Worm (Caenorhabditis elegans): ENCODE results near the gene F53A9.9.

F53A9.9 gene

DNA sequence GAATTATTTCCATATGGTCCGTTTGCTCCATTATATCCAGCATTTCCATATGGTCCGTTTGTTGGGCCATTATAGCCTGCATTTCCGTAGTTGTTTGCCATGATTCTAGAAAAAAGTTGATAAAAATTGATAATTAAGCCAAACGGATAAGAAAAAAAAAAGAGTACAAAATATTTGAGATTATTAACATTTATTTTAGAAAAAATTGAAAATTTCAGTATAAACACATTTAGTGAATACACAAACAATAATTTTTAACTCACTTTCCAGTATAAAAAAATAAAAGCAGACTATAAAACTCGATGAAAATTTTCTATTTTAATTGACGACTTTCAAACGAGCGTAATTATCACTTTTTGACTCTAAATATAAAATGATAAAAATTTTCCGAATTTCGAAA, at the start of gene F53A9.9:
Gene F53A9.9 (minus strand): TSS at position 101 of the 400 bp plus-strand sequence.
- TF ChIP-seq cog-1 (tag; optimal IDR thresholded peaks at IDR 0.05) (no peak), ztf-29 (GFP tag; IDR thresholded peaks at IDR 0.05) (no peak), klf-2 (GFP tag; conservative IDR thresholded peaks at IDR 0.05) (no peak), tab-1 (GFP tag; IDR thresholded peaks at IDR 0.05) (no peak), ref-1 (GFP tag; conservative IDR thresholded peaks at IDR 0.05) (no peak), med-1 (GFP tag; optimal IDR thresholded peaks at IDR 0.05; ENCODE audit: insufficient read depth) (no peak), ztf-23 (GFP tag; IDR thresholded peaks at IDR 0.05) (no peak), T22C8.4 (GFP tag; IDR thresholded peaks at IDR 0.05) (no peak), flt-1 (GFP tag; IDR thresholded peaks at IDR 0.05) (no peak)

DNA sequence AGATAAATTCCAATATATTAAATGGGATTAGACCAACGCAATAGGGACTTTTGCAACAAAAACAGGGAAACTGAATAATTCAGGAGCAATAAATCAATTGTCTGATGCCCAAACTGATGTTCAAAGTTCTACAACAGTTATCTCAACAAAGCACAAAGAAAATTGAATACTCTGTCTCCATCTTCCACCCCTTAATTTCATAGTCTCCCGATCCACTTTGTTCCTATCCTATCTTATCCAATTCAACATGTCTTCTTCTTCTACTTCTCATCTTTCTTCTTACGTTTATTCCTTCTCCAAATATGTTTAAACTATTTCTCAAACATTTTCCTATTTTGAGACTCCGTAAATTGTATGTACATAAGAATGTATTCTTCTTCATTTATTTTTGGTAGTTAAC, 49.8 kb upstream of the F53A9.9 start:
- TF ChIP-seq klf-2 (GFP tag; conservative IDR thresholded peaks at IDR 0.05) (no peak), ztf-29 (GFP tag; IDR thresholded peaks at IDR 0.05) (no peak), med-1 (GFP tag; optimal IDR thresholded peaks at IDR 0.05; ENCODE audit: insufficient read depth) (no peak), cog-1 (tag; optimal IDR thresholded peaks at IDR 0.05) (no peak), tab-1 (GFP tag; IDR thresholded peaks at IDR 0.05) (no peak), T22C8.4 (GFP tag; IDR thresholded peaks at IDR 0.05) (no peak), ref-1 (GFP tag; conservative IDR thresholded peaks at IDR 0.05) (no peak), ztf-23 (GFP tag; IDR thresholded peaks at IDR 0.05) (no peak), flt-1 (GFP tag; IDR thresholded peaks at IDR 0.05) (no peak)

DNA sequence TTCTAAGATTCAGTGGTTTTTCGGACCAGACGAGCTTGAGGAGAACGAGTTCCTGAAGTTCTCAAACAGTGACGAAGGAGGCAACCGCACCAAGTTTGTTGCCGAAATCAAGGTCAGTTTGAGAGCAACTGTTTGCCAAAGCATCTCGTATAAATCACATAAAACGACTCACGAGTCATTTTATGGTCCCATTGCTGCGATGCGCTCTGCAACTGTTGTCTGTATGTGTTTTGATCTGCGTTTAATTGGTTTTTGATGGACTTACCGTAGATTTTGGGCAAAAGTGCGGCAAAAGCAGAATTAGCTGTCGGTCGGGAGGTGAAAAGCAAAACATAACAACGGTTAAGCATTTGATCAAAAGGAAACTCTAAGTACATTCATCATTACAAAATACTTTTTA, 43.5 kb upstream of the F53A9.9 start:
- no peak for TF ChIP-seq tab-1 (GFP tag; IDR thresholded peaks at IDR 0.05)
- no peak for TF ChIP-seq ztf-23 (GFP tag; IDR thresholded peaks at IDR 0.05)
- no peak for TF ChIP-seq ztf-29 (GFP tag; IDR thresholded peaks at IDR 0.05)
- TF ChIP-seq cog-1 (tag; optimal IDR thresholded peaks at IDR 0.05) = no peak
- no peak for TF ChIP-seq T22C8.4 (GFP tag; IDR thresholded peaks at IDR 0.05)
- no peak for TF ChIP-seq klf-2 (GFP tag; conservative IDR thresholded peaks at IDR 0.05)
- no peak for TF ChIP-seq ref-1 (GFP tag; conservative IDR thresholded peaks at IDR 0.05)

DNA sequence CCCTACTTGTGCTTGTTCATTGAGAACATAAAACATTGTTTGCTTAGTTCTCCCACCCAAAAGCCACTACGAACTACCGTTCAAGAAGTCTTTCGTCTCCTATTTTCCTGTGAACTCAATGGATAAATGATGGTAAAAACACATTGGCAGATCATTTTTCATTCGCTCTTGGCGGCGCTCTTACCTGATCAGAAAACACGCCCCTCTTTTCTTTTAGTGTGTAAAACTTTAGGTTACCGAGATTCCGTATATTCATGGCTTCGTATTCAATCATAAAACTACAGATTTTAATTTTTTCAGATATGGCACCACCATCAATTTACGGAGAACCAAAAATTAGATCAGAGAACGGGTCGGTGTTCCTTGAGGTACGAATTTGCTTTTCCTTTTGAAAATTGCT, 43.0 kb upstream of the F53A9.9 start, which contains the start of gene zig-12:
Gene zig-12 (plus strand): TSS at position 301 of the 400 bp plus-strand sequence.
- TF ChIP-seq ztf-29 (GFP tag; IDR thresholded peaks at IDR 0.05) = no peak
- no peak for TF ChIP-seq cog-1 (tag; optimal IDR thresholded peaks at IDR 0.05)
- no peak for TF ChIP-seq T22C8.4 (GFP tag; IDR thresholded peaks at IDR 0.05)

DNA sequence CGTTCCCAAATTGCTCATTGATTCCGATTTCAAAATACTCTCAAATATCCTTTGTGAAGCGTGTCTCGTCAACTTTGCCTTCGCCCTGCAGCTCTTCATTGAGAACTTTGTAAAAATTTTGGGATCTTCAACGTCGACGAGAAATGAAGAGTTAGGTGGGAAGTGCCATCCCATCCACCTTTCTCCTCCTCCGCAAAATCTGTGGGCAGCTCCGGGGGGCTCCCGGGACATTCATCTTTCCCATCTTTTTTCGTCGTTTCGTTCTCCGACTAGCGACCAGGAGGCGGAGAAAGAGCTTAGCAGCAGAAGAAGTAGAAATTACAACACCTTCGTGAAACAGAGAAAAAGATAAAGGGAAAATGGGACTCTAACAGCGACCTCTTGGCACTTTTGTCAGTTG, 42.4 kb upstream of the F53A9.9 start:
- TF ChIP-seq ztf-29 (GFP tag; IDR thresholded peaks at IDR 0.05) (no peak), tab-1 (GFP tag; IDR thresholded peaks at IDR 0.05) (no peak), T22C8.4 (GFP tag; IDR thresholded peaks at IDR 0.05) (no peak), klf-2 (GFP tag; conservative IDR thresholded peaks at IDR 0.05) (no peak), ref-1 (GFP tag; conservative IDR thresholded peaks at IDR 0.05) (no peak), cog-1 (tag; optimal IDR thresholded peaks at IDR 0.05) (no peak)

DNA sequence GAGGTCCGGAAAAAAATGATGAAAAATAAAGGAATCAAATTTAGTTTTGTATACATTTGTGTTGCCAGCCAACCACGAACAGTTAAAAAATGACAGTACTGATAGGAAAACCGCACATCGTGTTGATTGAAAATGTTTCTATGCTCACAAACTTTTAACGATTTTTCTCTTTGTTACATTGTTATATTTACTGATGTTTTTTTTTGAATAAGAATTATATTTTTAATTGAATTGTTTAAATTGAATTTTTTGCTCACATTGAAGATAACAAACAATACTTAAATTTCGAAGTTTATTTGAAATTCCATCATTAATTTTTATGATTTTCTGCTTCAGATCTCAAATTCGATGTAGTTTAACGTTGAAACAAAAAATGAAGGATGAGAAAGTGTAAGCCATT, 40.9 kb upstream of the F53A9.9 start, which contains the start of gene M02D8.5:
Gene M02D8.5 (minus strand): TSS at position 101 of the 400 bp plus-strand sequence.
- TF ChIP-seq T22C8.4 (GFP tag; IDR thresholded peaks at IDR 0.05) = no peak
- no peak for TF ChIP-seq cog-1 (tag; optimal IDR thresholded peaks at IDR 0.05)
- TF ChIP-seq ref-1 (GFP tag; conservative IDR thresholded peaks at IDR 0.05) = no peak
- no peak for TF ChIP-seq flt-1 (GFP tag; IDR thresholded peaks at IDR 0.05)
- TF ChIP-seq tab-1 (GFP tag; IDR thresholded peaks at IDR 0.05) = no peak
- TF ChIP-seq ztf-23 (GFP tag; IDR thresholded peaks at IDR 0.05) = no peak
- TF ChIP-seq klf-2 (GFP tag; conservative IDR thresholded peaks at IDR 0.05) = no peak
- no peak for TF ChIP-seq ztf-29 (GFP tag; IDR thresholded peaks at IDR 0.05)
- no peak for TF ChIP-seq med-1 (GFP tag; optimal IDR thresholded peaks at IDR 0.05; ENCODE audit: insufficient read depth)

DNA sequence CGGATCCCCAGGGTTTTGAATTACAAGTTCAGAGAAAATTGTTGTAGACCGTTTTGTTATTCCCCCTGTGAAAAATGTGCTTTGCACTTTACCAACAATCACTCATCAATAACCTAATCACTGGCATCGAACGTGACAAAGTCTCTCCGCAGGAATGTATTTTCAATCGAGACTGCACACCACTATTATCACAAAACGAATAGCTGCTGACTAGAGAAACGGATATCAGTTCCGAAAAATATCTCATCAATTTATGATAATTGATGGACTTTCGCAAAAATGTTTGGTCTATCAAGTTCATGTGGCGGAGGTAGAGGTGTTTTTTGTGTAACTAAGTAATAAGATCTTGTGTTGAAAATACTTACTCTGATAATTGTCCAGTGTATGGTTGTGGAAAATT, 40.5 kb upstream of the F53A9.9 start:
- no peak for TF ChIP-seq cog-1 (tag; optimal IDR thresholded peaks at IDR 0.05)
- no peak for TF ChIP-seq ztf-23 (GFP tag; IDR thresholded peaks at IDR 0.05)
- TF ChIP-seq klf-2 (GFP tag; conservative IDR thresholded peaks at IDR 0.05) = no peak
- no peak for TF ChIP-seq tab-1 (GFP tag; IDR thresholded peaks at IDR 0.05)
- no peak for TF ChIP-seq T22C8.4 (GFP tag; IDR thresholded peaks at IDR 0.05)
- no peak for TF ChIP-seq flt-1 (GFP tag; IDR thresholded peaks at IDR 0.05)
- TF ChIP-seq med-1 (GFP tag; optimal IDR thresholded peaks at IDR 0.05; ENCODE audit: insufficient read depth) = no peak

DNA sequence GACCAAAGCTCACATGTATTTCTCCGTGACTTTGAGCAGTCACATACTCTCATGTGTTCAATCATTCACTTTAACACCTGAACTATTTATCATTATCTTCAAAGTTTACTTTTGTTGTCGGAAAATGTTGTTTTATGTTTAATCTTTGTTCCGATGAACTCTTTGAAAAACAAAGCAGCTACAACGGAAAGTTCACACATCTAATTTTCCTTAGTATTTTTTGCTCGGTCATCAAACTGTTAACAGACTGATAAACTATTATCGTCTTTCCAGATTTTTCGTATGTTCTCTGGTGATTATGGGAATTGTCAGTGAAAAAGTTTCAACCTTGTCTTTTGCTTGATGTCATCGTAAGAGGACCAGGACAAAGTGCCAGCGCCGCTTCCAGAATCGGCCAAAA, 35.4 kb upstream of the F53A9.9 start:
- TF ChIP-seq med-1 (GFP tag; optimal IDR thresholded peaks at IDR 0.05; ENCODE audit: insufficient read depth) = no peak

DNA sequence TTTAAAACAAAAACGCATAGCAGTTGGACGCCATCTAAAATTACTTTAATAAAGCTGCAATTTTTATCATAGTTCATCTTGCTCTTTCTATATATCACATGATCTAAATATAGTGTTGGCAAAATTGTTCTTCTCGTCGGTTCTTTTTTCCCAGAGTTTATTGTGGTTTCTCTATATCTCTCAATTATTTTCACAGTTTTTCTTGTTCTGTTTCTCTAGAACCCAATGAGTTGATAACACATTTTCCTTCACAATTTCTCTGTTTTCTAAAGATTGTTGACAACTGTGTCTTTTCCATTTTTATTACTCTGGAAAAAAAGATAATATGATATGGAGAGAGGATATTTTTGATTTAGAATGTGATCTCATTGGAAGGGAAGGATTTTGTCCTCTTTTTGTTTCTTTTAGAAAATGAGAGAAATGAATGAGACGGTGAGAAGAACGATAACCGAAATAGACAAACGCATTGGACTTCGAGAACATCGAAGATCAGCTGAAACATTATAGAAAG, 33.8 kb upstream of the F53A9.9 start:
- TF ChIP-seq cog-1 (tag; optimal IDR thresholded peaks at IDR 0.05) (no peak), ztf-29 (GFP tag; IDR thresholded peaks at IDR 0.05) (no peak), med-1 (GFP tag; optimal IDR thresholded peaks at IDR 0.05; ENCODE audit: insufficient read depth) (no peak), tab-1 (GFP tag; IDR thresholded peaks at IDR 0.05) (no peak), flt-1 (GFP tag; IDR thresholded peaks at IDR 0.05) (no peak), ref-1 (GFP tag; conservative IDR thresholded peaks at IDR 0.05) (no peak), T22C8.4 (GFP tag; IDR thresholded peaks at IDR 0.05) (no peak), klf-2 (GFP tag; conservative IDR thresholded peaks at IDR 0.05) (no peak), ztf-23 (GFP tag; IDR thresholded peaks at IDR 0.05) (no peak)

DNA sequence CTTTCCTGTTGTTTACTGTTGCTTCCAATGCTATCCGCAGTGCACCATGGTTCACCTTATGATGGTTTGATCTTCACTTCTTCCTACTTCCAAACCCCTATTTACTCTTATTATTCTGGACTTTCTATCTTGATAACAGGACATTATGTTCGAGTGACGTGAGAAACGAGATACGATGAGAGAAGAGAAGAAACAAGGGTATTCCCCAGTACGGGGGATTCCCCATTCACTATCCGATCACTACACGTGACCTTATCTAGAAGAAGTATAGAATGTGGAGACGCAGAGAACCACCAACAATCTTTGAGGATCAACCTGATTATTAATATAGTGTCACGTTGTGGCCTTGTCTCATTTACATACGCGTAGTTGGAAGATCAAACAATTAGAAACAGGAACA, 32.0 kb upstream of the F53A9.9 start:
- TF ChIP-seq klf-2 (GFP tag; conservative IDR thresholded peaks at IDR 0.05) = no peak

DNA sequence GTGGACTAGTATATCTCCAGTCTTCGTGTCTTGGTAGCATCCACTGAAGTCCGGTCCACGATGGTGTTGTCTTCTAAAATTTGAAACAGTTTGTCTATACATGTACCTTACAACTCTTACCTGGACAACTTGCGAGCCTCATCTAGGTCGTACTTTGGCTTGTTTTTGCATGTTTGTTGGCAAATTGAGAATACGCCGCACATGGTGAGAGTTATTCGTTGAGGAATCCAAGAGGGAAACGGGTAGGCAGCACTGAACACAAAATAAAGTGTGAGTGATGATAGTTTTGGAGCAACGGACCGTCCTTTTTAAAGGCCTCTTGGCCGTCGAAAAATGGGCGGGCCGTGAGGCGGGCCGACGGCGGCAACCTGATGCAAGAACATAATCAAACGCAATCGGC, 30.1 kb upstream of the F53A9.9 start, which contains the start of gene asns-2:
Gene asns-2 (minus strand): TSS at position 282 of the 400 bp plus-strand sequence.
- TF ChIP-seq ztf-29 (GFP tag; IDR thresholded peaks at IDR 0.05) (no peak), ztf-23 (GFP tag; IDR thresholded peaks at IDR 0.05) (no peak), med-1 (GFP tag; optimal IDR thresholded peaks at IDR 0.05; ENCODE audit: insufficient read depth) (no peak), ref-1 (GFP tag; conservative IDR thresholded peaks at IDR 0.05) (no peak), T22C8.4 (GFP tag; IDR thresholded peaks at IDR 0.05) (no peak), flt-1 (GFP tag; IDR thresholded peaks at IDR 0.05) (no peak), klf-2 (GFP tag; conservative IDR thresholded peaks at IDR 0.05) (no peak), cog-1 (tag; optimal IDR thresholded peaks at IDR 0.05) (no peak), tab-1 (GFP tag; IDR thresholded peaks at IDR 0.05) (no peak)

Data from whole organism, midembryonic.